Worm (Caenorhabditis elegans): ENCODE measurements around the gene col-122.

DNA sequence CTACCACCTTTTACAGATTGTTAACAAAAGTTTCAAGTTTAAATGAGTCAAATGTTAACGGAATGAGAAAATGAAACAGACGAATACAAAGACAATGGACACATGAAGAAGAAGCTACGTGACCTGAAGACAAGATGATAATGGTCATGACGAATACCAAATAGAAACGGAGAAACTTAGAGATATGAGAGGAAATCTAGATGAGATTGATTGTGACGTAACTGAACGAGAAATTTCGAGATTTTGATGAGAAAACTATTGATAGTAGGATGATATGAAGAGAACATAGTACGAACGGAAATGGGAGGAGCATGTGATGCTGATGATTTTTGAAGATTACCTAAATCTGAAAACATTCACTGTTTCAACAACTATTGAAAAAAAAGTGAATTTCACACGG is 28.1 kb upstream of the col-122 start:
- TF ChIP-seq snpc-4 (tag; optimal IDR thresholded peaks at IDR 0.05) (no peak), daf-16 (GFP tag; optimal IDR thresholded peaks at IDR 0.05) (no peak), daf-16 (tag; optimal IDR thresholded peaks at IDR 0.05) (no peak), pha-4 (GFP tag; IDR thresholded peaks at IDR 0.05) (no peak), pha-4 (tag; optimal IDR thresholded peaks at IDR 0.05) (no peak), nhr-237 (tag; optimal IDR thresholded peaks at IDR 0.05) (no peak), nhr-6 (tag; optimal IDR thresholded peaks at IDR 0.05) (no peak), ceh-82 (tag; optimal IDR thresholded peaks at IDR 0.05) (no peak), fkh-10 (GFP tag; optimal IDR thresholded peaks at IDR 0.05) (no peak), ama-1 (optimal IDR thresholded peaks at IDR 0.05) (no peak), skn-1 (tag; optimal IDR thresholded peaks at IDR 0.05) (no peak)

Measured in whole organism, L4 larva.